Fruit fly (Drosophila melanogaster) whole organism, embryonic: ENCODE results near the gene RpL8.
A peak's percentile ranks its signal among the peaks of the same experiment; 100 is the strongest.

ENCODE experiments used
- Antp ChIP-seq: fragments of 200-800 bp; sonication (Bioruptor generic); optimal IDR thresholded peaks from 3 replicates; lab custom pipeline; 2016; ENCODE audit warnings: missing biosample characterization, missing genetic modification characterization
- B-H2 ChIP-seq: fragments of 200-800 bp; sonication (Bioruptor generic); optimal IDR thresholded peaks from 2 replicates; lab custom pipeline; 2018; ENCODE audit warnings: missing biosample characterization, mild to moderate bottlenecking, missing genetic modification characterization
- Blimp-1 ChIP-seq: fragments of 200-800 bp; sonication (Bioruptor generic); optimal IDR thresholded peaks from 3 replicates; lab custom pipeline; 2018; ENCODE audit warnings: missing biosample characterization, missing genetic modification characterization, mild to moderate bottlenecking, moderate library complexity, missing genetic modification reagents
- Bteb2 ChIP-seq: fragments of 200-800 bp; sonication (Bioruptor generic); optimal IDR thresholded peaks from 2 replicates; lab custom pipeline; 2016; ENCODE audit warnings: missing biosample characterization, missing genetic modification characterization
- CG10654 ChIP-seq: fragments of 200-800 bp; sonication (Bioruptor generic); optimal IDR thresholded peaks from 2 replicates; lab custom pipeline; 2016; ENCODE audit warnings: missing biosample characterization, missing genetic modification characterization
- CG11247 ChIP-seq: fragments of 200-800 bp; sonication (Bioruptor generic); IDR thresholded peaks from 2 replicates; pipeline ENCODE4 v1.3.6; 2022; ENCODE audit warnings: missing biosample characterization, missing genetic modification characterization
- CG11723 ChIP-seq: fragments of 200-800 bp; sonication (Bioruptor generic); optimal IDR thresholded peaks from 2 replicates; lab custom pipeline; 2017; ENCODE audit warnings: missing biosample characterization, mild to moderate bottlenecking, missing genetic modification characterization
- CG12155 ChIP-seq: fragments of 200-800 bp; sonication (Bioruptor generic); optimal IDR thresholded peaks from 3 replicates; lab custom pipeline; 2016; ENCODE audit warnings: missing biosample characterization, missing genetic modification characterization
- CG12299 ChIP-seq: fragments of 200-800 bp; sonication (Bioruptor generic); optimal IDR thresholded peaks from 2 replicates; lab custom pipeline; 2018; ENCODE audit warnings: missing biosample characterization, mild to moderate bottlenecking, missing genetic modification characterization
- CG12942 ChIP-seq: fragments of 200-800 bp; sonication (Bioruptor generic); optimal IDR thresholded peaks from 3 replicates; lab custom pipeline; 2016; ENCODE audit warnings: missing biosample characterization, missing genetic modification characterization
- CG17361 ChIP-seq: fragments of 200-800 bp; sonication (Bioruptor generic); IDR thresholded peaks from 3 replicates; pipeline ENCODE4 v1.3.6; 2022; ENCODE audit warnings: missing biosample characterization, missing genetic modification characterization
- CG18262 ChIP-seq: fragments of 200-800 bp; optimal IDR thresholded peaks from 3 replicates; lab custom pipeline; 2019; ENCODE audit warnings: missing biosample characterization, mild to moderate bottlenecking, missing genetic modification characterization, moderate library complexity
- CG18619 ChIP-seq: fragments of 200-800 bp; sonication (Bioruptor generic); optimal IDR thresholded peaks from 3 replicates; lab custom pipeline; 2017; ENCODE audit warnings: missing biosample characterization, mild to moderate bottlenecking, missing genetic modification characterization
- CG2120 ChIP-seq: fragments of 200-800 bp; sonication (Bioruptor generic); optimal IDR thresholded peaks from 3 replicates; lab custom pipeline; 2016; ENCODE audit warnings: missing biosample characterization, missing genetic modification characterization
- CG30403 ChIP-seq: fragments of 200-800 bp; sonication (Bioruptor generic); optimal IDR thresholded peaks from 3 replicates; lab custom pipeline; 2016; ENCODE audit warnings: missing biosample characterization, missing genetic modification characterization
- CG3163 ChIP-seq: fragments of 200-800 bp; sonication (Bioruptor generic); optimal IDR thresholded peaks from 3 replicates; lab custom pipeline; 2016; ENCODE audit warnings: missing biosample characterization, missing genetic modification characterization
- CG33213 ChIP-seq: fragments of 200-800 bp; sonication (Bioruptor generic); optimal IDR thresholded peaks from 3 replicates; lab custom pipeline; 2016; ENCODE audit warnings: missing biosample characterization, missing genetic modification characterization
- CG34422 ChIP-seq: fragments of 200-800 bp; sonication (Bioruptor generic); IDR thresholded peaks from 3 replicates; pipeline ENCODE4 v1.3.6; 2022; ENCODE audit warnings: missing biosample characterization, missing genetic modification characterization
- CG6813 ChIP-seq: fragments of 200-800 bp; sonication (Bioruptor generic); optimal IDR thresholded peaks from 2 replicates; lab custom pipeline; 2017; ENCODE audit warnings: missing biosample characterization, missing genetic modification characterization, mild to moderate bottlenecking, moderate library complexity, missing genetic modification reagents
- CG8924 ChIP-seq: fragments of 200-800 bp; optimal IDR thresholded peaks from 3 replicates; lab custom pipeline; 2019; ENCODE audit warnings: missing biosample characterization, mild to moderate bottlenecking, missing genetic modification characterization, moderate library complexity
- CG9437 ChIP-seq: fragments of 200-800 bp; sonication (Bioruptor generic); optimal IDR thresholded peaks from 2 replicates; lab custom pipeline; 2018; ENCODE audit warnings: missing biosample characterization, mild to moderate bottlenecking, missing genetic modification characterization
- D ChIP-seq, 2 experiments: fragments of 200-800 bp in 1 of 2; fragments of >200 bp in 1 of 2; sonication (Bioruptor generic) in 1 of 2; optimal IDR thresholded peaks; 2 replicates in 1 of 2; 3 replicates in 1 of 2; lab custom pipeline; 2017; ENCODE audit warnings: mild to moderate bottlenecking in 1 of 2, missing biosample characterization in 1 of 2, missing genetic modification characterization in 1 of 2, missing genetic modification reagents in 1 of 2
- Doc2 ChIP-seq: fragments of 200-800 bp; sonication (Bioruptor generic); IDR thresholded peaks from 2 replicates; pipeline ENCODE4 v1.3.6; 2022; ENCODE audit warnings: missing biosample characterization, missing genetic modification characterization
- Drgx ChIP-seq: fragments of 200-800 bp; sonication (Bioruptor generic); IDR thresholded peaks from 2 replicates; pipeline ENCODE4 v1.3.6; 2022; ENCODE audit warnings: missing biosample characterization, missing genetic modification characterization
- Elba2 ChIP-seq: fragments of 200-800 bp; sonication (Bioruptor generic); optimal IDR thresholded peaks from 3 replicates; lab custom pipeline; 2016; ENCODE audit warnings: missing biosample characterization, missing genetic modification characterization
- Ets97D ChIP-seq: fragments of 200-800 bp; sonication (Bioruptor generic); optimal IDR thresholded peaks from 3 replicates; lab custom pipeline; 2016; ENCODE audit warnings: missing biosample characterization, missing genetic modification characterization
- H2.0 ChIP-seq: fragments of 200-800 bp; sonication (Bioruptor generic); IDR thresholded peaks from 2 replicates; pipeline ENCODE4 v1.3.6; 2022; ENCODE audit warnings: missing biosample characterization, missing genetic modification characterization
- Meics ChIP-seq: fragments of 200-800 bp; sonication (Bioruptor generic); optimal IDR thresholded peaks from 2 replicates; lab custom pipeline; 2017; ENCODE audit warnings: missing biosample characterization, mild to moderate bottlenecking, missing genetic modification characterization
- Myb ChIP-seq: fragments of 200-800 bp; sonication (Bioruptor generic); optimal IDR thresholded peaks from 2 replicates; lab custom pipeline; 2016; ENCODE audit warnings: missing biosample characterization, missing genetic modification characterization
- Nf-YB ChIP-seq: fragments of 200-800 bp; sonication (Bioruptor generic); optimal IDR thresholded peaks from 3 replicates; lab custom pipeline; 2019; ENCODE audit warnings: missing biosample characterization, mild to moderate bottlenecking, missing genetic modification characterization, moderate library complexity
- Pdp1 ChIP-seq, 2 experiments: fragments of 200-800 bp; sonication (Bioruptor generic); optimal IDR thresholded peaks; 3 replicates each; lab custom pipeline; 2016; ENCODE audit warnings: missing biosample characterization in 2 of 2, missing genetic modification characterization in 2 of 2, mild to moderate bottlenecking in 1 of 2, moderate library complexity in 1 of 2
- Six4 ChIP-seq: fragments of 200-800 bp; sonication (Bioruptor generic); optimal IDR thresholded peaks from 2 replicates; lab custom pipeline; 2016; ENCODE audit warnings: missing biosample characterization, missing genetic modification characterization
- Sry-δ ChIP-seq: fragments of 200-800 bp; sonication (Bioruptor generic); optimal IDR thresholded peaks from 2 replicates; lab custom pipeline; 2016; ENCODE audit warnings: missing biosample characterization, missing genetic modification characterization
- ab ChIP-seq: fragments of 200-800 bp; sonication (Bioruptor generic); optimal IDR thresholded peaks from 2 replicates; lab custom pipeline; 2016; ENCODE audit warnings: missing biosample characterization, missing genetic modification characterization
- amos ChIP-seq: fragments of 200-800 bp; sonication (Bioruptor generic); IDR thresholded peaks from 2 replicates; pipeline ENCODE4 v1.3.6; 2022; ENCODE audit warnings: missing biosample characterization, missing genetic modification characterization; ENCODE audit not compliant: partially characterized antibody
- ap ChIP-seq: fragments of 200-800 bp; sonication (Bioruptor generic); IDR thresholded peaks from 2 replicates; pipeline ENCODE4 v1.3.6; 2022; ENCODE audit warnings: missing biosample characterization, missing genetic modification characterization
- cad ChIP-seq: fragments of >200 bp; optimal IDR thresholded peaks from 2 replicates; lab custom pipeline; 2017; ENCODE audit warnings: missing biosample characterization, missing genetic modification characterization
- fu2 ChIP-seq: fragments of 200-800 bp; sonication (Bioruptor generic); optimal IDR thresholded peaks from 2 replicates; lab custom pipeline; 2016; ENCODE audit warnings: missing biosample characterization, missing genetic modification characterization
- gfzf ChIP-seq: fragments of 200-800 bp; sonication (Bioruptor generic); optimal IDR thresholded peaks from 2 replicates; lab custom pipeline; 2016; ENCODE audit warnings: missing biosample characterization, mild to moderate bottlenecking, missing genetic modification characterization, moderate library complexity
- grau ChIP-seq: fragments of 200-800 bp; optimal IDR thresholded peaks from 3 replicates; lab custom pipeline; 2019; ENCODE audit warnings: missing biosample characterization, mild to moderate bottlenecking, missing genetic modification characterization, moderate library complexity
- jumu ChIP-seq: fragments of 200-800 bp; sonication (Bioruptor generic); optimal IDR thresholded peaks from 3 replicates; lab custom pipeline; 2016; ENCODE audit warnings: missing biosample characterization, missing genetic modification characterization
- kay ChIP-seq: fragments of 200-800 bp; sonication (Bioruptor generic); optimal IDR thresholded peaks from 2 replicates; lab custom pipeline; 2016; ENCODE audit warnings: missing biosample characterization, missing genetic modification characterization
- luna ChIP-seq: fragments of 200-800 bp; sonication (Bioruptor generic); optimal IDR thresholded peaks from 2 replicates; lab custom pipeline; 2016; ENCODE audit warnings: missing biosample characterization, missing genetic modification characterization
- nerfin-1 ChIP-seq: fragments of 200-800 bp; sonication (Bioruptor generic); optimal IDR thresholded peaks from 3 replicates; lab custom pipeline; 2019; ENCODE audit warnings: missing biosample characterization, mild to moderate bottlenecking, missing genetic modification characterization, moderate library complexity
- onecut ChIP-seq: fragments of 200-800 bp; sonication (Bioruptor generic); IDR thresholded peaks from 2 replicates; pipeline ENCODE4 v1.3.6; 2022; ENCODE audit warnings: missing biosample characterization, missing genetic modification characterization
- pan ChIP-seq, 4 experiments: fragments of >200 bp in 3 of 4; fragments of 200-800 bp in 1 of 4; sonication (Bioruptor generic) in 1 of 4; optimal IDR thresholded peaks in 3 of 4; IDR thresholded peaks in 1 of 4; 2 replicates each; pipeline versions ENCODE4 v1.3.6 to Lab custom; 2017 to 2022; ENCODE audit warnings: missing biosample characterization in 2 of 4, missing genetic modification characterization in 2 of 4, mixed read lengths in 1 of 4
- shn ChIP-seq: fragments of 200-800 bp; sonication (Bioruptor generic); optimal IDR thresholded peaks from 3 replicates; lab custom pipeline; 2016; ENCODE audit warnings: missing biosample characterization, missing genetic modification characterization
- tna ChIP-seq: fragments of 200-800 bp; sonication (Bioruptor generic); IDR thresholded peaks from 2 replicates; pipeline ENCODE4 v1.3.6; 2022; ENCODE audit warnings: missing biosample characterization, missing genetic modification characterization; ENCODE audit not compliant: partially characterized antibody
- vnd ChIP-seq: fragments of 200-800 bp; sonication (Bioruptor generic); IDR thresholded peaks from 3 replicates; pipeline ENCODE4 v1.3.6; 2022; ENCODE audit warnings: missing biosample characterization, missing genetic modification characterization; ENCODE audit not compliant: partially characterized antibody
- zfh1 ChIP-seq: fragments of 200-800 bp; sonication (Bioruptor generic); IDR thresholded peaks from 3 replicates; pipeline ENCODE4 v1.3.6; 2022; ENCODE audit warnings: missing biosample characterization, missing genetic modification characterization

Gene RpL8

DNA sequence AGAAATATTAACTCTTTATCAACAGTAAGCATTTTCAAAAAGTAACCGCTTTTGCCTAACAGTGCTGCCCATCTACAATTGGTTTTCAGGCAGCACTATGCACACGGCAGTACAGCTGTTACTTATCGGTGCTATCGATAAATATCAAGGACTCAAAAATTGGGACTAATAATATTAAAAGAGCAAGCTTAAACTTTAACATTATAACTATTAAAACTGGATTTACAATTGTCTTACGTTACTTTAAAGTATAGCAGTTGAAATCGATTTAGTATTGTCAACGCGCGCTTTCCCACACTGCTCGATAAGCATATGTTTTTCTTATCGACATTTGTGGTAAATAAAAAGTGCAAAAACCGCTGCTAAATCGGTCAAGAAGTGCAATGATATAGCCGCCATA, 44.1 kb downstream of the RpL8 start, which contains the start of the genes CG42245 and MEP-1 (continued):
- TF ChIP-seq nerfin-1 (peak; percentile 24), Ets97D (GFP tag; lab: Kevin White, UChicago) (peak; percentile 88), CG30403 (GFP tag; lab: Kevin White, UChicago) (peak; percentile 57), Bteb2 (GFP tag; lab: Kevin White, UChicago) (peak; percentile 70), Blimp-1 (GFP tag; lab: Kevin White, UChicago) (peak; percentile 49), kay (GFP tag; lab: Kevin White, UChicago) (peak; percentile 42), D (optimal IDR thresholded peaks at IDR 0.05; lab: Kevin White, UChicago) (no peak), D (GFP tag; optimal IDR thresholded peaks at IDR 0.05; lab: Kevin White, UChicago) (no peak), CG18619 (GFP tag; lab: Kevin White, UChicago) (peak; percentile 25), CG2120 (GFP tag; lab: Kevin White, UChicago) (peak; percentile 73), CG11723 (peak; percentile 42), Sry-δ (GFP tag; lab: Kevin White, UChicago) (peak; percentile 70), CG34422 (GFP tag; lab: Robert Waterston, UW) (peak; percentile 60; the same call in 1 of the 3 replicates), gfzf (GFP tag; lab: Kevin White, UChicago) (peak; percentile 15), shn (peak; percentile 25), Drgx (GFP tag; lab: Robert Waterston, UW) (no peak), pan (optimal IDR thresholded peaks at IDR 0.05; lab: Kevin White, UChicago) (no peak), pan (GFP tag; optimal IDR thresholded peaks at IDR 0.05 in 1 of 2, IDR thresholded peaks at IDR 0.05 in 1 of 2) (peak in 1 of 2 experiments; percentile 21), Six4 (peak; percentile 13), CG17361 (GFP tag; lab: Robert Waterston, UW) (peak; percentile 49; the same call in 1 of the 3 replicates), luna (GFP tag; lab: Kevin White, UChicago) (peak; percentile 7), ab (no peak), CG18262 (peak; percentile 44), Myb (peak; percentile 97), grau (tag; lab: Kevin White, UChicago) (peak; percentile 55), CG33213 (peak; percentile 44), Nf-YB (GFP tag; lab: Kevin White, UChicago) (no peak), fu2 (GFP tag; lab: Kevin White, UChicago) (no peak), CG8924 (tag; lab: Kevin White, UChicago) (peak; percentile 50), tna (GFP tag; lab: Robert Waterston, UW) (0 out of 2 replicates have a peak, but pooled peaks have one; percentile 61), onecut (no peak), Pdp1 (GFP tag; optimal IDR thresholded peaks at IDR 0.05; lab: Kevin White, UChicago) (peak in 1 of 2 experiments; percentile 46), CG9437 (no peak), CG12942 (GFP tag; lab: Kevin White, UChicago) (peak; percentile 57), Elba2 (GFP tag; lab: Kevin White, UChicago) (peak; percentile 51), CG6813 (GFP tag; lab: Kevin White, UChicago) (no peak), amos (GFP tag; lab: Robert Waterston, UW) (peak; percentile 68), CG12155 (peak; percentile 56), Meics (GFP tag; lab: Kevin White, UChicago) (peak; percentile 45), CG12299 (peak; percentile 10), cad (no peak), vnd (GFP tag; lab: Robert Waterston, UW) (peak; percentile 48; the same call in 1 of the 3 replicates), Antp (GFP tag; lab: Kevin White, UChicago) (peak; percentile 38), B-H2 (GFP tag; lab: Kevin White, UChicago) (peak; percentile 30), Doc2 (GFP tag; lab: Robert Waterston, UW) (no peak), ap (GFP tag; lab: Robert Waterston, UW) (no peak), jumu (GFP tag; lab: Kevin White, UChicago) (no peak), CG3163 (GFP tag; lab: Kevin White, UChicago) (peak; percentile 47), CG11247 (GFP tag; lab: Robert Waterston, UW) (no peak), H2.0 (GFP tag; lab: Robert Waterston, UW) (0 out of 2 replicates have a peak, but pooled peaks have one; percentile 4), zfh1 (GFP tag; lab: Robert Waterston, UW) (peak; percentile 36; the same call in 1 of the 3 replicates), CG10654 (peak; percentile 53)
